Worm (Caenorhabditis elegans) whole organism, L2 larva: ENCODE data around the gene C23G10.2.

Experiments
- R02D3.7 ChIP-seq: fragments of 150-350 bp; optimal IDR thresholded peaks from 2 replicates; lab custom pipeline; 2014; ENCODE audit warnings: missing biosample characterization, missing genetic modification characterization
- blmp-1 ChIP-seq: sonication (generic microtip); optimal IDR thresholded peaks from 2 replicates; lab custom pipeline; 2017; ENCODE audit warnings: missing genetic modification characterization, mild to moderate bottlenecking, missing compliant biosample characterization, antibody characterized with exemption, moderate library complexity; ENCODE audit not compliant: insufficient read depth
- dmd-4 ChIP-seq: sonication (generic microtip); optimal IDR thresholded peaks from 2 replicates; lab custom pipeline; 2017; ENCODE audit warnings: missing biosample characterization, missing genetic modification characterization
- elt-1 ChIP-seq: fragments of 150-350 bp; optimal IDR thresholded peaks from 2 replicates; lab custom pipeline; 2014; ENCODE audit warnings: missing biosample characterization, missing genetic modification characterization
- elt-3 ChIP-seq: sonication (generic microtip); optimal IDR thresholded peaks from 2 replicates; lab custom pipeline; 2017; ENCODE audit warnings: missing biosample characterization, missing genetic modification characterization
- fos-1 ChIP-seq: fragments of 150-350 bp; optimal IDR thresholded peaks from 2 replicates; lab custom pipeline; 2014; ENCODE audit warnings: missing biosample characterization, missing genetic modification characterization
- lin-39 ChIP-seq: fragments of 150-350 bp; optimal IDR thresholded peaks from 2 replicates; lab custom pipeline; 2014; ENCODE audit warnings: missing biosample characterization, missing genetic modification reagents, missing genetic modification characterization
- mbf-1 ChIP-seq: sonication (generic microtip); optimal IDR thresholded peaks from 2 replicates; lab custom pipeline; 2017; ENCODE audit warnings: missing biosample characterization, missing genetic modification characterization
- nhr-237 ChIP-seq: fragments of 150-350 bp; optimal IDR thresholded peaks from 2 replicates; lab custom pipeline; 2014; ENCODE audit warnings: missing biosample characterization, missing genetic modification characterization
- zag-1 ChIP-seq: fragments of 150-350 bp; optimal IDR thresholded peaks from 2 replicates; lab custom pipeline; 2014; ENCODE audit warnings: missing biosample characterization, missing genetic modification characterization
- ztf-1 ChIP-seq: fragments of 200-800 bp; sonication (Bioruptor generic); conservative IDR thresholded peaks from 2 replicates; pipeline ENCODE4 v1.3.6; 2022; ENCODE audit warnings: missing genetic modification characterization, missing compliant biosample characterization
- ztf-11 ChIP-seq: sonication (generic microtip); optimal IDR thresholded peaks from 2 replicates; lab custom pipeline; 2017; ENCODE audit warnings: missing biosample characterization, missing genetic modification characterization

DNA sequence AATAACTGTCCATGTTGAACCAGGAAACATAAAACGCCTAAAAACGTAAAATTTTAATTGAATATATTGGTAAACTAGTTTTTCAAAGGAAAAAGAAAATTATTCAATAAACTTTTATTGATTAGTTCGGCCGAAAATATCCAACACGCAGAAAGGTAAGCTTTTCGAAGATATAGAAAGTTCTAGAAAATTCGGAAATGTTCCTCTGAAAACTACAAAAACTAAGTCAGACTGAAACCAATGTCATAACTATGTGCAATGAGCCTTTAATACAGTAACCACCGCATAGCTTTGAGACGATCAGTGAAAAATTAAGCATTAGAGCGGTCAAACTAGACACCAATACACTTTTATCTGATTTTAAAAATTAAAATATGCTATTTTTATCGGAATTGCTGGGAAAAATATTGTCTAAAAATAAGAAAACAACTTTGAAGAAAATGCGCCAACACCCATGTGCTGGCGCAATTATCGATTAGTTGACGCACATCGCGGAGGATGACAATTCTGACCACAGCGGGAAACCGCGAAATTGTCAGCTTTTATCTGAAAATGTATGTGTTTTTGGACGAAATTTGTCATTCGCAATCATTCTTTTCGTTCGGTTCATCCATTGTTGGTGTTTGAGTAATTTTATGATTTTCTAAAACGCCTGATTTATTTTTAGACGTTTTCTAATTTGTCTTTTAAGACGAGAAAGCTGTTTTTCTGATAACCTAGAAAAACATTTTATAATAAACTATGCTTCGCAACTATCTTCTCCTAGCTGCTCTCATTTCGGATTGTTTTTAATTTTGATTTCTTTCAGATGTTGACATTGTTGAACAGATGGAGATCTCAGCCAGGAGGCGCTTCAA lies 9.3 kb upstream of the C23G10.2 start, which contains the start of the genes C23G10.7 and rpn-2:
- TF ChIP-seq dmd-4 (tag; lab: Kevin White, UChicago) (no peak), fos-1 (peak; percentile 39), ztf-11 (no peak), mbf-1 (tag; lab: Kevin White, UChicago) (no peak), elt-3 (tag; lab: Kevin White, UChicago) (no peak), R02D3.7 (tag; lab: Kevin White, UChicago) (no peak), zag-1 (no peak), lin-39 (no peak), blmp-1 (tag; lab: Kevin White, UChicago) (no peak), elt-1 (tag; lab: Kevin White, UChicago) (no peak), ztf-1 (GFP tag; lab: Robert Waterston, UW) (no peak), nhr-237 (no peak)
